Worm (Caenorhabditis elegans) whole organism, dauer: ENCODE measurements around the gene W06D12.6.

Experiments used
- unc-62 ChIP-seq: sonication (generic microtip); optimal IDR thresholded peaks from 2 replicates; lab custom pipeline; 2017; ENCODE audit warnings: missing biosample characterization, missing genetic modification reagents, missing genetic modification characterization

Gene W06D12.6

DNA sequence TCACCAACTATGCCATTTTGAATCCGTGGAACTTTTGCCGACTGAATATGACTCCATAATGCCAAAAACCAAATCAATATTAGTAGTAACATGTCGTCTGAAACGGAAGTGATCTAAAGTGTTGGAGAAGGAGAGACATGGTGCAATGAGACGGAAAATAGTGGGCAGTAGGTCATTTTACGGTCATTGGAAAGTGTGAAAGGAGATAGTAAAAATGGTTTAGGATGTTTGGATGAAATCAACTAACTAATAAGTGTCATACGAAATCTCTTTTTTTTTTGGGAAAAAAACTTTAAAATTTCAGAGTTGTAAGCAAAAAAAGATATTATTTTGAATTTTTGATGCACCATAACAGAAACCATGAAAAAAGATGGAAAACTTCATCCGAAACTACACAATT is 33.9 kb downstream of the W06D12.6 start, which contains the start of gene cutl-4:
cutl-4 (minus strand) TSS at position 101 of the 400 bp plus-strand sequence.
- TF ChIP-seq unc-62 (GFP tag; lab: Kevin White, UChicago): no peak

DNA sequence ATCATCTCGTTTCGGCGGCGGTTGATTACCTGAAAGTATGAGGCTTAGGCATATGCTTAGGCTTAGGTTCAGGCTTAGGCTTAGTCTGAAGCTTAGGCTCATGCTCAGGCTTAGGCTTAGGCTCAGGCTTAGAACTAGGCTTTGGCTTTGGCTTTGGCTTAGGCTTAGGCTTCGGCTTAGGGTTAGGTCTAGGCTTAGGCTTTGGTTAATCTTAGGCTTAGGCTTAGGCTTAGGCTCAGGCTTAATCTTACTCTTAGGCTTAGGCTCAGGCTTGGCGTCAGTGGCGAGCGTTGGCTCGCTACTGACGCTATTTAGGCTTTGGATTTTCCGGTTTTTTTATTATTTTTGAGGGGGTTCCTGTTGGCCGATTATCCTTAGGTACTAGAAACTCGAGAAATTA is 37.9 kb downstream of the W06D12.6 start:
- TF ChIP-seq unc-62 (GFP tag; lab: Kevin White, UChicago): no peak

DNA sequence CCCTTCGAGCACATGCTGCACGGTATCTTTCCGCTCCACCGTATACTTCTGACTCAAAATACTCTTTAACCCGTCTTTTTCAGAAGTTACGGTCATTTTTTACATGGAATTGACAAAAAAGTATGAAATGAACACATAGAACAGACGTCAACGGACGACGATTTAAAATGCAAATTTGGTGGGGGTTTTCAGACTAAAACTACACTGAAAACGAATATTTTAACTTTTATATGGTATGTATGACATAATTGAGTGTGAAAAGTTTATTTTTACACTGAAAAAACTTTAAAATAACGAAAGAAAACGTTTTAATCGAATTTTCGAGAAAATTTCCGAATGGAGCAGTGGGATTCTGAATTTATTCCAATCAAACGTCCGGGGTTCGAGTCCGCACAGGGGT is 41.0 kb downstream of the W06D12.6 start, which contains the start of gene twk-36:
twk-36 (minus strand) TSS at position 101 of the 400 bp plus-strand sequence.
- TF ChIP-seq unc-62 (GFP tag; lab: Kevin White, UChicago): no peak

DNA sequence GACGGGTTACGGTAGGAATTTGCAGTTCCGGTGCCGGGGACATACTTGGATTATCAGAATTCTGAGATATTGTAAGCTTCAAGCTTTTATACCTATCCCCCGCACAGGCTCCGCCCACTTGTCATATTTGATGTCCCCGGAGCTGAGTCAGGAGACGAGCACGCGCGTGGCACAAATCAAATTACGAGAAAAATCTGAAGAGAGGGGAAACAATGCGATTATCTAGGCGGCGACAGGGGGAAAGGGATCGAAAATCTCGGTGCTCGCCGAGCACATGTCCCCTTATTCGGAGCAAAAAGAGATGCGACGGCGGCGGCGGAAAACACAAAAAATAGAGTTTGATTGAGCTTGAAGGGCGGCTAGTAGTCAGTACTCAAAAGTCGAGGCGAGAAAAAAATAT is 43.3 kb downstream of the W06D12.6 start, which contains the start of gene R12G8.1:
R12G8.1 (minus strand) TSS at position 63 of the 400 bp plus-strand sequence.
- no peak for TF ChIP-seq unc-62 (GFP tag; lab: Kevin White, UChicago)

DNA sequence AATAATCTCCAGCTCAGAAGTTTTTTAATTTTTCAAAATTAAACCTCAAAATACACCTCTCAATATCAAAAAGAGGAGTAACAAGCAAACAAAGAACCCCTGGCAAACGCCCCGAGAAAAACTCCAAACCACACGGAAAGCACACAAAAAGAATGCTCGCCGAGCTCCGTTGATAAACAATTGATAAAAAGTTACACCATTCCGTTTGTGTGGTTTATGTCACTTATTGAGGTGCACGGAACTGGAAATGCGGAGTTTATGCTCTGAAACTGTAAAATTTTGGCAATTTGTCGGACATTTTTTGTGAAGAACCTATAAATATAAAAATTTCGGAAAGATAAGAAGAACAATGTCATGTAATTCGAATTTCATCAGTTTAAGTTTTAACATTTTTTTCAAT is 46.4 kb downstream of the W06D12.6 start:
- TF ChIP-seq unc-62 (GFP tag; lab: Kevin White, UChicago): no peak

DNA sequence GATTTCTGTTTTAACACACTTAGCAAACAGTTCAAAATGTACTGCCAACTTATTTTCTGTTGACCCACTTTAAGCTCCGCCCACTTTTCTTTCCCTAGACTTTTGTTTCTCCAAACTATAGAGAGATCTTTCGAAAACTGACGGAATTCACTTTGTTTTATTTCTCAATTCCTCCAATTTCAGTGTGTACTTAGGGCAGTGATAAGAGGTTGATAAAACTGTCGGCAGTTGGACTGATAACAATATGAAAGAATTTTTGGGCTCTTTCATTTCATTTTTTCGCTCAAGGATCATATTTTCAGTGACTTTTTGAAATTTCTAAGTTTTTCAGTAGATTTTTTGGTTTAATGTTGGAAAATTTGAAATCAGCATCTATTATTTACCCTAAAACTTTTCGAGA is 49.1 kb downstream of the W06D12.6 start:
- no peak for TF ChIP-seq unc-62 (GFP tag; lab: Kevin White, UChicago)

DNA sequence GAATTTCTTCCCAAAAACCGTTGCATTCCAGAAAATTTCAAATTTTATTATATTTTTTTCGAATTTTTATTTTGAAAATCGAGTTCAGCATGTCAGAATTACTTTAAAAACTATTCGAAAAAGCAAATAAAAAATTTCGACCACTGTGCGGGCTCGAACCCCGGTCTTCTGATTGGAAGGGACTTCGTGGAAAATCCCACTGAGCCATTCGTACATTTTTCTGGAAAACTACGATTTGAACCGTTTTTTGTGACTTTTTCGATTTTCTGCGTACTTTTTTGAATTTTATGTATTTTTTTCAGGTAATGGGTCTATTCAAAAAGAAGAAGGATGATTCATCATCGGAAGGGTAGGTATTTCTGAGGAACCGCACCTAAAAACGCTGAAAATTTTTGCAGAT is 49.7 kb downstream of the W06D12.6 start, which contains the start of gene pgp-9:
pgp-9 (plus strand) TSS at position 301 of the 400 bp plus-strand sequence.
- no peak for TF ChIP-seq unc-62 (GFP tag; lab: Kevin White, UChicago)
